Worm (Caenorhabditis elegans): Measurements from ENCODE around the gene tag-314.

DNA sequence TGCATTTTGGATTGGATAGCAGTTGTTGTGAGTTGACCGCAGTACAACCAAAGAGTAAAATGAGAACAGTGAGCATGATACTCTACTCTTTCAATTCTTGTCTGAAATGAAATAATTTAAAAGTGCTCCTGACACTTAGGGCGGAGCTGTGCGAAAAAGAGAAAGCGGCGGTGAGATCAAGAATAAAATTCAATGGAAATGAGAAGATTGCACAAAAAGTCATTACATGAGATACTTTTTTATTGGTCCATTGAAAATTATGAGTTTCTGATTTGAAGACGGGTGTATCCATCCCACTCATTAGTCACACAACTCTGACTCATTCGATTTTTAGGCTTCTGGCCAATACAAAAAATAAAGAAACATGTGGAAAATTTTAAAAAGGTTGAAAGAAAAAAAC is 28.7 kb upstream of the tag-314 start, which contains the start of gene F22E12.1:
- TF ChIP-seq unc-62 (GFP tag; optimal IDR thresholded peaks at IDR 0.05): no peak
- TF ChIP-seq lin-13 (GFP tag; optimal IDR thresholded peaks at IDR 0.05): no peak
- no peak for TF ChIP-seq nhr-25 (tag; optimal IDR thresholded peaks at IDR 0.05)
- no peak for TF ChIP-seq peb-1 (tag; optimal IDR thresholded peaks at IDR 0.05)
- no peak for TF ChIP-seq mab-5 (tag; optimal IDR thresholded peaks at IDR 0.05)
- TF ChIP-seq unc-39 (tag; optimal IDR thresholded peaks at IDR 0.05): no peak
- TF ChIP-seq Y55F3AM.14 (GFP tag; optimal IDR thresholded peaks at IDR 0.05): no peak
- no peak for TF ChIP-seq crh-2 (tag; optimal IDR thresholded peaks at IDR 0.05)
- no peak for TF ChIP-seq nhr-11 (tag; optimal IDR thresholded peaks at IDR 0.05)
- TF ChIP-seq F13H6.1 (tag; optimal IDR thresholded peaks at IDR 0.05): no peak
- TF ChIP-seq lin-11 (tag; optimal IDR thresholded peaks at IDR 0.05): no peak
- TF ChIP-seq ama-1 (optimal IDR thresholded peaks at IDR 0.05): no peak
- no peak for TF ChIP-seq mdl-1 (tag; optimal IDR thresholded peaks at IDR 0.05)
